Worm (Caenorhabditis elegans) whole organism, late embryonic: Measurements from ENCODE around the gene C53A3.3.

Experiments
- ama-1 ChIP-seq: fragments of 150-350 bp; optimal IDR thresholded peaks from 2 replicates; lab custom pipeline; 2014
- ceh-9 ChIP-seq: sonication (generic microtip); optimal IDR thresholded peaks from 2 replicates; lab custom pipeline; 2016; ENCODE audit warnings: mild to moderate bottlenecking, missing genetic modification characterization, inconsistent platforms, missing compliant biosample characterization
- che-1 ChIP-seq: sonication (generic microtip); optimal IDR thresholded peaks from 2 replicates; lab custom pipeline; 2016; ENCODE audit warnings: mild to moderate bottlenecking, missing genetic modification characterization, missing compliant biosample characterization
- eyg-1 ChIP-seq: sonication (generic microtip); optimal IDR thresholded peaks from 2 replicates; lab custom pipeline; 2016; ENCODE audit warnings: missing genotype, missing genetic modification characterization, missing compliant biosample characterization
- nhr-11 ChIP-seq: fragments of 150-350 bp; optimal IDR thresholded peaks from 2 replicates; lab custom pipeline; 2014; ENCODE audit warnings: missing biosample characterization, missing genetic modification characterization
- npax-4 ChIP-seq: sonication (generic microtip); optimal IDR thresholded peaks from 2 replicates; lab custom pipeline; 2016; ENCODE audit warnings: missing genetic modification characterization, missing compliant biosample characterization
- pha-4 ChIP-seq: fragments of 150-350 bp; optimal IDR thresholded peaks from 2 replicates; lab custom pipeline; 2018; ENCODE audit warnings: missing biosample characterization, missing genetic modification reagents, missing genetic modification characterization
- pqm-1 ChIP-seq: sonication (generic microtip); optimal IDR thresholded peaks from 2 replicates; lab custom pipeline; 2016; ENCODE audit warnings: missing genetic modification characterization, missing compliant biosample characterization
- rnt-1 ChIP-seq: sonication (generic microtip); optimal IDR thresholded peaks from 2 replicates; lab custom pipeline; 2016; ENCODE audit warnings: missing genetic modification characterization, missing compliant biosample characterization
- unc-55 ChIP-seq: sonication (generic microtip); optimal IDR thresholded peaks from 2 replicates; lab custom pipeline; 2017; ENCODE audit warnings: missing biosample characterization, missing genetic modification reagents, missing genetic modification characterization

ce11 chrV:5746237-5746636 lies 10.1 kb upstream of the C53A3.3 start:
- TF ChIP-seq unc-55 (GFP tag; lab: Kevin White, UChicago) (no peak), rnt-1 (tag; lab: Kevin White, UChicago) (no peak), che-1 (tag; lab: Kevin White, UChicago) (no peak), pqm-1 (tag; lab: Kevin White, UChicago) (no peak), ama-1 (no peak), npax-4 (tag; lab: Kevin White, UChicago) (no peak), ceh-9 (tag; lab: Kevin White, UChicago) (no peak), eyg-1 (no peak), pha-4 (tag; lab: Kevin White, UChicago) (no peak), nhr-11 (tag; lab: Kevin White, UChicago) (no peak)
